Worm (Caenorhabditis elegans) whole organism, L2 larva: Measurements from ENCODE around the gene str-109.

Source experiments
- aly-2 ChIP-seq: fragments of 150-350 bp; optimal IDR thresholded peaks from 2 replicates; lab custom pipeline; 2014; ENCODE audit warnings: missing biosample characterization, missing genetic modification characterization
- ama-1 ChIP-seq: fragments of 150-350 bp; optimal IDR thresholded peaks from 2 replicates; lab custom pipeline; 2018; ENCODE audit warnings: inconsistent platforms
- mab-5 ChIP-seq: fragments of 150-350 bp; optimal IDR thresholded peaks from 2 replicates; lab custom pipeline; 2014; ENCODE audit warnings: missing biosample characterization, missing genetic modification characterization
- mbf-1 ChIP-seq: sonication (generic microtip); optimal IDR thresholded peaks from 2 replicates; lab custom pipeline; 2017; ENCODE audit warnings: missing biosample characterization, missing genetic modification characterization
- nhr-11 ChIP-seq: fragments of 150-350 bp; optimal IDR thresholded peaks from 2 replicates; lab custom pipeline; 2014; ENCODE audit warnings: missing biosample characterization, missing genetic modification characterization
- nhr-12 ChIP-seq: fragments of 150-350 bp; optimal IDR thresholded peaks from 2 replicates; lab custom pipeline; 2014; ENCODE audit warnings: missing biosample characterization, missing genetic modification characterization
- nhr-237 ChIP-seq: fragments of 150-350 bp; optimal IDR thresholded peaks from 2 replicates; lab custom pipeline; 2014; ENCODE audit warnings: missing biosample characterization, missing genetic modification characterization
- nhr-25 ChIP-seq: fragments of 150-350 bp; sonication (generic microtip); optimal IDR thresholded peaks from 3 replicates; lab custom pipeline; 2014; ENCODE audit warnings: missing biosample characterization, missing genetic modification characterization
- sma-9 ChIP-seq, 2 experiments: fragments of 150-350 bp in 1 of 2; sonication (generic microtip) in 1 of 2; optimal IDR thresholded peaks; 2 replicates each; lab custom pipeline; 2014 to 2016; ENCODE audit warnings: missing genetic modification characterization in 2 of 2, mild to moderate bottlenecking in 1 of 2, missing biosample characterization in 1 of 2, missing compliant biosample characterization in 1 of 2, missing genetic modification reagents in 1 of 2, moderate library complexity in 1 of 2
- zag-1 ChIP-seq: fragments of 150-350 bp; optimal IDR thresholded peaks from 2 replicates; lab custom pipeline; 2014; ENCODE audit warnings: missing biosample characterization, missing genetic modification characterization
- ztf-11 ChIP-seq: sonication (generic microtip); optimal IDR thresholded peaks from 2 replicates; lab custom pipeline; 2017; ENCODE audit warnings: missing biosample characterization, missing genetic modification characterization
- ztf-4 ChIP-seq: fragments of 150-350 bp; optimal IDR thresholded peaks from 2 replicates; lab custom pipeline; 2014; ENCODE audit warnings: missing biosample characterization, missing genetic modification characterization

DNA sequence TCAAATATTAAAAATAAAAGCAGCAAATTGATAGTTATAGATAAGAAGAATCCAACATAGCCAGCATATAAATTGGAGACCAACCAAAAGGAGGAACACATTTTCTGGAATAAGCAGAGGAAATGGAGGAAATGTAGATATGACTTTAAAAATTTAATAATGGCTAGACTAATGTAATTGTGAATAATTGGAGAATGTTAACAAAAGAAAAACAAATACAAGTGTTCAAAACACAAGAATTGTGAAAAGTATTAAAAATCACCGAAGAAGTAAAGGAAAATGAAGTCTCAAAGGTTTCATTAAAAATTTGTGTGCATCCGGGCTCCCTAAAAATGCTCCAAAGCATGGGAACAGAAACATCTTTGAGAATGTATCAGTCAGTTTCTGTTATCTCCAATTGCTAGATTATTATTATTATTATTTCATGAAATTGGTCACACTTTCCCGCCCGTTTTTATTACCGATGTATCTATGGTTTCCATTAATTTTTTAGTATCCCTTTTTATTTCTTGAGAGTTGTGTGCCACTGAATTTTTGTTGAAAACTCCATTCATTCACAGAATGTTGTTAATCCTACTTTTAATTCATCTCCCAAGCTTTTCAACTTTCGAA, at the start of gene str-109, which contains the start of gene F10A3.11:
- TF ChIP-seq zag-1 (no peak), sma-9 (GFP tag; optimal IDR thresholded peaks at IDR 0.05; lab: Kevin White, UChicago) (no peak), sma-9 (tag; optimal IDR thresholded peaks at IDR 0.05; lab: Kevin White, UChicago) (no peak), aly-2 (tag; lab: Kevin White, UChicago) (no peak), ama-1 (lab: Kevin White, UChicago) (no peak), nhr-11 (no peak), ztf-11 (tag; lab: Kevin White, UChicago) (no peak), nhr-237 (no peak), mbf-1 (tag; lab: Kevin White, UChicago) (no peak), nhr-25 (tag; lab: Kevin White, UChicago) (no peak), mab-5 (tag; lab: Kevin White, UChicago) (no peak), ztf-4 (tag; lab: Kevin White, UChicago) (no peak), nhr-12 (no peak)
